Fruit fly (Drosophila melanogaster): Measurements from ENCODE around the gene GNBP1.

Gene GNBP1

DNA sequence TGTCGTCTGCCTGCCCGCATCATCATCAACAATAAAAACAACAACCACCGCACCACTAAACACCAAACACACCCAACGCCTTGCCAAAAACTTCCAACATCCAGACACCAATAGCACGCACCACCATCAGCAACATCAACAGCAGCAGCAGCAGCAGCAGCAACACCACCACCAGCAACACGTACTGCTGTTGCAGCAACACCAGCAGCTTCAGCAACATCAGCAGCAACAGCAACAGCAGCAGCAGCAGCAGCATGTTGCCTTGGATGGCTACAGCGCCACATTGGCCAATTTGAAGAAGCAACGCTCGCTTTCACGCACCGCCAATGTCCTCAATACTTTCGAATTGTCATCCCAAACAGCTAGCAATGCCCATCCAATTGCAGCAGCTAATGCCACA is 10.0 kb upstream of the GNBP1 start:
- TF ChIP-seq noc (tag; optimal IDR thresholded peaks at IDR 0.05), result no peak

DNA sequence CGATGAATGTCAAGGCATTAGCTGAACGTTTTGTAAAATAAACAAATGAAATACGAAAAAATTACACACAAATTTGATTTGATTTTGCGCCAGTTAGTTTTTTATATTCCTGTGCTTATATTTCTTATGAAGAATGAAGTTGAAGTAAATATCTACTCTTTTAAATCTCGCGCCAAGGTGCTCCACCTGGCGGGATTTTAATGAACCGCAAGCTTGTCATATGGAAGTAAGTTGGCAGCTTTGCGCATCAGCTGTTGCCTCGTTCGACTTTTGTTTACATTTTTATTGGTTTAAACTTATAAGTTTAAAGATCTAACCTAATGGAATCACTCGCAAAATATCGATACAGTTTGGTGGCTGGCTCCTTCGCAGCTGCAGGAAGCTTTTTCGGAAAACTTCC is 8.5 kb upstream of the GNBP1 start, which contains the start of gene CG42495:
CG42495 (plus strand) TSS at position 247 of the 400 bp plus-strand sequence.
- no peak for TF ChIP-seq noc (tag; optimal IDR thresholded peaks at IDR 0.05)

DNA sequence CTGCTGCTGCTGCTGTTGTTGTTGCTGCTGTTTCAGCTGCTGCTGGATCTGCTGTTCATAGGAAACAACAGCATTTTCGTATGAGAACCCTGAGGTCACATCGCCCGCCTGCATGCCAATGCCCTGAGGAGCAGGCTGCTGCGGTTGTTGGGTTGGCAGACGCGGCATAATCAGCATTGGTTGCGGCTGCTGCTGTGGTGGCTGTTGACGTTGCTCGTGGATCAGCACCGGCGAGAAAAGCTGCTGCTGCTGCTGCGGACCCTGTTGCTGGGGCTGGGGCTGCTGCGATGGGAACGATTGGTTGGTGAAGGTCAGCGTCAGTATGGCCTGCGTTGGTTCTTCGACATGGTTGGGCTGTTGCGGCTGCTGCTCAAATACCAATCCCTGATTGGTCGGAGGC is 5.7 kb upstream of the GNBP1 start:
- TF ChIP-seq noc (tag; optimal IDR thresholded peaks at IDR 0.05), result no peak

DNA sequence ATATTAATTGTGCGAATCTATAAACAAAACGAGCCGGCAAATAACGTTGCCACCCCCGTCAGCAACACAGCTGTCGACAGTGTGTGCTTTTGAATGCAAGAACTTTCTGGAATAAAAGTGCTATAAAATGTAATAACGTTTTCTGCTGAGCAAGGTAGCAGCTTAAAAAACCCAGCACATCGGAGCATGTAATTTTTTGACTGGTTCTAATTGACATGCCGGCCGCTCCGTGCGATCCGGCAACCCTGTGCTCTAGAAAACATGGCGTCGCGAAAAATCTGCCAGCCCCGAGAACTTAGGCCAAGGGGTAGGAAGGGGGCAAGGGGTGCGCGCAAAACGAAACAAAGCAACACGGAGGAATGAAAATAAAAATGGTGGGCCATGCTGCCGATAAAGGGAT is 3.4 kb upstream of the GNBP1 start:
- peak; percentile 59 for TF ChIP-seq noc (tag; optimal IDR thresholded peaks at IDR 0.05)

DNA sequence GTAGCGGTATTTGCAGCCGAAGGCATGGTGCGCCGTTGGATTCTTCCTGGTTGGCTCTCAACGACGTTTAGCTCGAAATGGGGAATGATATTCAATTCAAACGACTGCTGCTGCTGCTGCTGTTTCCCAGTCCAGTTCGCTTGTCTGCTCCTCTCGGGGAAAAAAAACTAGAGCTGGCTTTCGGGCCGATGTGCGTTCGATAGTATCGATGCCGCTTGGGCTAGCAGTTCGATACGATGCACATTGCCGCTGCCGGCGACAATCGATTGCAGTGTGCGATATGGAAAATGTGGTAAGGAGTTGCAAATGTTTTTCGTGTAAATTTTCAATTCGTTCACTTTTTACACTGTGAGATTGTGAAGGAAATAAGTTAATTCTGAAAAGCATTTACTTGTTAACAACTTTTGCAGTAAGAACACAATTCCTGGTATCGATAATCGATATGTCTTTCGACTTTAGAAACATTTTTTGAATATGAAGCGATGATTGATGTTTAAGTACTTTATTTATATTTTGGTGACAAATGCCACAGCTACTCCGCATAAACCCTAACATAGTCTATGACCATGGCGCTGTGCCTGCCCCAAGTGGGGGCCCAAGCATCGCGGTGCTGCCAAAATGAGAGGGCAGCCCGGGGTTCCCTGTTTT is 2.5 kb upstream of the GNBP1 start, which contains the start of gene Capr:
Capr (minus strand) TSS at position 339 of the 648 bp plus-strand sequence.
- no peak for TF ChIP-seq noc (tag; optimal IDR thresholded peaks at IDR 0.05)

DNA sequence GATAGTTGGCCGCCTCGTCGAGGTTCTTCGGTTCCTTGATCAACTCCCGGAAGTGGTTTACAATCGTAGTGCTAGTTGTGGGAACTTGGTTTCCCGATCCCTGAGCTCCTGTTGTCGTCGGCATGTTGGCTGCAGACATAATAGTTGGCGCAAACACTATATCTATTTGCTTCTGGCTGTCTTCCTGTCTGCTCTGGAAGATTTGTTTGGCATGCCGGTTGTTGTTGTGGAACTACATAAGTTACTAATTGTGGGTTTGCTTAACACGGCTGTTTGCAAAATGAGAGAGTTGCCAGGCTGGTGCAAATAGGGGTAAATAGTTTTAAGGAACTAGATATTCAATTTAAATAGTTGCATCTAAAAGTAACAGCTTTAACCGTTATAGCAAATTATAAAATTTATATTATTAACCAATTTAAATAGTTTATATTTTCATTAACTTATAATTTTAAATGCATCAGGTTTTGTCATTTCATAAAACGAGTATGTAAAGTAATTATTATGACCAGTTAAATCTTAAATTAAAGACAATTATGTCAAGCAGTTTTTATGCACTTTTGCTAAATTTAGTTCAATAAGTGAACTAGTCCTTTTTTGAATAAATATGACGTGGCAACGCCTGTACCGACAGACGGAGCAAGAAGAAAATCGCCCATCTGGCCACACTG is 6.1 kb downstream of the GNBP1 start, which contains the start of the genes Sgf11 and CG32202:
Sgf11 (minus strand) TSS at position 287 of the 668 bp plus-strand sequence.
CG32202 (plus strand) TSS at position 635 of the 668 bp plus-strand sequence.
- peak; percentile 47 for TF ChIP-seq noc (tag; optimal IDR thresholded peaks at IDR 0.05)

DNA sequence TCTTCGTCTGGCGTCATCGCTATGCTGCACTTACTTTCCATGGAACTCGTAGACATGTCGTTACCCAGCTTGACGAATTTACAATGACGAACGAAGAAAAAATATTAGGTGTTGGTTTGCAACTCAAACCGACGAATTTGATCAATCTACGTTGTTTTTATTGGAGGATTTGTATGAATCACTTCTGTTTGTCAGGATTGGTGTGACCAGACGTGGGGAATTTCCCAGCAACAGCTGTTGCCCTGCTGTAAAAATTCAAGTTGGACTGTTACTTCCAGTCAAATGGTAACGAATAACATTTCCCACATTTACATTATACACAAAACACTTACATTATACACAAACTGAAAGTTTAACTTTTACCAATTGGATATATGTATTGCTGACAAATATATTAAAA is 8.2 kb downstream of the GNBP1 start, which contains the start of gene Chmp1:
Chmp1 (minus strand) TSS at position 216 of the 400 bp plus-strand sequence.
- no peak for TF ChIP-seq noc (tag; optimal IDR thresholded peaks at IDR 0.05)

DNA sequence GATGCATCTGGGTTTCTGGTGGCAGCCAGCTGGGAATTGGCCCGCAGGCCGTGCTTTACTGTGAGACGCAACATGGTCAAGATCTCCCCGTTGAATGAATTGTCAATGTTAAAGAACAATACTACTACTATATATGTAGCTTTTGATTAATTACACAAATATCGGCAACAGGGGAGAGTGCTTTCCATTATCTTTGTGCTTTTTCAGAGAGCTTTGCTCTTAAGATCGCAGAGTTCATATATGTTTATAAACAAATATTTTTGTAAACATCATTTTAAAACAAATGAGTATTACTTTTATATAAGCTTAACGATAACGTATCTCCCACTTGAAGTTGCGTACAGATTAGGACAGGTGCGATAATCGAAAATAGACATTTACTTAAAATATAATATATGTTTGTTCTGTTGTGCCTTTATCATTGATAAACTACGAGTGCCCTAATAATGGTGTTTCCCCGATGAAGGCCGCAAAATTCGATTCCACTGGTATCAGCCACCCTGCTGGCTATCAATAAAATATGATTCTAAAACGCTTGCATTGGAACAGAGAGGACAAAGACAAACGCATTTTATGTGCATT is 10.7 kb downstream of the GNBP1 start, which contains the start of gene Cyp12c1:
Cyp12c1 (minus strand) TSS at position 100 of the 582 bp plus-strand sequence.
- peak; percentile 15 for TF ChIP-seq noc (tag; optimal IDR thresholded peaks at IDR 0.05)

DNA sequence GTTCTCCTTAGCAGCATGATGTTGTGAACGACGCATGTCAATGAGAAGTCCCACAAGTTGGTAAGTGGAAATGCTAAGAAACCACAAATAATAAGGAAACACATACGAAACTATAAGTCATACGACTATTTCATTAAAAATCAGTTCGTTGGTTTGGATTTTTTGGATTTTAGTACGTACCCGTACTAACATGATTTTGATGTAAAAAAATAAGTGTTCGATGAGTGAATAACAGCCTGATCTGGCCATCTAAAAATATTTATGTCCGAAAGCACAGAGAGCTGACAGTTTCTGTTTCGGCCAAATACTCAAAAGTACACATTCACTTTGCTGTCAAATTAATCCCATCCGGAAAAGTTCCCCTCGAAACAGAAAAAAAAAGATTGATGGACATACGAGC is 18.3 kb downstream of the GNBP1 start, which contains the start of gene CG6893:
CG6893 (plus strand) TSS at position 301 of the 400 bp plus-strand sequence.
- TF ChIP-seq noc (tag; optimal IDR thresholded peaks at IDR 0.05), result no peak

DNA sequence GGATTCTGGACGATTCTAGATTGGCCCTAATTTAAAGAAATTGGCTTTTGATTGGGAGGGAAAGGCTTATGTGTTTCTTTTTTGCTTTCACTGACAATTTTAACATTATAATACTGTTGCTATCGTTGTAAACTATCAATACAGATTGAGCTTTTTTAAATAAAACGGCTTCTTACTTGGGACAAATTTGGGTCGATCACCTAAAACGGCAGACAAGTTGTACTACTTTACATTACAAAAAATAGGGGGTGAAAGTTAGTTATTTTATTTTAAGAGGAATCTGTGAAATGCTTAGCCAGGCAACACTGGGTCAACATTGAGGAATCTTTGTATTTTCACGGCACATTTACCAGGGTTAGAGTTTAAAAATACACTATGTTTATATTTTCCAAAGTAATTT is 22.7 kb downstream of the GNBP1 start, which contains the start of gene Dic4:
Dic4 (minus strand) TSS at position 101 of the 400 bp plus-strand sequence.
- no peak for TF ChIP-seq noc (tag; optimal IDR thresholded peaks at IDR 0.05)

DNA sequence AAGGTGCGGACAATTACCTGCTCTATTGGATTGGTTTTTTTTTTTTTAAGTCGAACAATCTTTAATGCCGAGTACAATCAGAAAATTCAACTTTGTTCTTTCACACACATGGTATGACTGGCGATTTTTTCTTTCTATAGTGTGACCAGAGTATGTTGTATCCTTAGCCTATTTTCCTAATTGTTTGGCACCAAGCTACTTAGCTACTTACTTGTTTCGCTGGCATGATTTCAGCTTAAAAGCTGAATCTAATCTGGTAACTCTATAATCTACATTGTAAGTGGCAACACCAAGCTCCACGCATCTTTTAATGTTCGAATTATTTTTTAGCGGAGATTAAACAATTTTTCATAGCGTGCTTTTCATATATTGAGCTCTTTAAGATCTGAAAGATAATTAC is 47.6 kb downstream of the GNBP1 start, which contains the start of gene CG12477:
CG12477 (minus strand) TSS at position 101 of the 400 bp plus-strand sequence.
- TF ChIP-seq noc (tag; optimal IDR thresholded peaks at IDR 0.05), result no peak

Data from whole organism, larva.